Worm (Caenorhabditis elegans): Measurements from ENCODE around the gene F02A9.7.

Gene F02A9.7

ce11 chrIII:9053740-9054252, 21.6 kb downstream of the F02A9.7 start, which contains the start of gene R107.5 (continued):
- TF ChIP-seq Y56A3A.18 (GFP tag; IDR thresholded peaks at IDR 0.05) (peak; percentile 86), ceh-27 (GFP tag; optimal IDR thresholded peaks at IDR 0.05) (peak; percentile 95), madf-6 (GFP tag; IDR thresholded peaks at IDR 0.05) (peak; percentile 79), tbp1 (GFP tag; optimal IDR thresholded peaks at IDR 0.05) (peak; percentile 76), Y79H2A.3 (GFP tag; conservative IDR thresholded peaks at IDR 0.05) (0 out of 2 replicates have a peak, but pooled peaks have one; percentile 21), F39B2.1 (GFP tag; IDR thresholded peaks at IDR 0.05) (no peak), ztf-18 (tag; optimal IDR thresholded peaks at IDR 0.05) (peak; percentile 63), akir-1 (GFP tag; optimal IDR thresholded peaks at IDR 0.05) (peak; percentile 71), ztf-3 (GFP tag; optimal IDR thresholded peaks at IDR 0.05) (peak; percentile 96), T07F8.4 (tag; optimal IDR thresholded peaks at IDR 0.05) (peak; percentile 66), him-1 (tag; optimal IDR thresholded peaks at IDR 0.05) (no peak), B0261.1 (tag; optimal IDR thresholded peaks at IDR 0.05) (peak; percentile 32), hlh-12 (tag; optimal IDR thresholded peaks at IDR 0.05) (no peak), nhr-179 (tag; optimal IDR thresholded peaks at IDR 0.05) (no peak), ccch-3 (GFP tag; optimal IDR thresholded peaks at IDR 0.05) (no peak), cebp-2 (GFP tag; IDR thresholded peaks at IDR 0.05) (peak; percentile 87), zfh-2 (GFP tag; conservative IDR thresholded peaks at IDR 0.05) (peak; percentile 93)

- TF ChIP-seq snpc-1.3 (tag; optimal IDR thresholded peaks at IDR 0.05; ENCODE audit: insufficient read depth) (no peak), tbp1 (GFP tag; optimal IDR thresholded peaks at IDR 0.05) (peak; percentile 11), ama-1 (optimal IDR thresholded peaks at IDR 0.05) (peak; percentile 87), ama-1 (GFP tag; optimal IDR thresholded peaks at IDR 0.05) (no peak), lin-26 (GFP tag; IDR thresholded peaks at IDR 0.05) (peak; percentile 19; the same call in 1 of the 2 replicates)
Observed at ce11 chrIII:9053263-9053662, 22.2 kb downstream of the F02A9.7 start.

ce11 chrIII:9052371-9052978, 23.0 kb downstream of the F02A9.7 start:
- TF ChIP-seq F55B11.4 (tag; optimal IDR thresholded peaks at IDR 0.05; ENCODE audit: borderline replicate concordance, insufficient read depth) (no peak), nfyb-1 (GFP tag; IDR thresholded peaks at IDR 0.05) (peak; percentile 81), zfh-2 (GFP tag; conservative IDR thresholded peaks at IDR 0.05) (peak; percentile 97), tlf-1 (GFP tag; optimal IDR thresholded peaks at IDR 0.05) (no peak), sea-2 (GFP tag; IDR thresholded peaks at IDR 0.05) (no peak), let-607 (tag; optimal IDR thresholded peaks at IDR 0.05) (peak; percentile 25 to 44), B0035.1 (tag; optimal IDR thresholded peaks at IDR 0.05) (peak; percentile 50), rpc-1 (optimal IDR thresholded peaks at IDR 0.05) (no peak), rpc-1 (tag; optimal IDR thresholded peaks at IDR 0.05) (no peak), nhr-80 (tag; optimal IDR thresholded peaks at IDR 0.05) (peak; percentile 49), repo-1 (tag; optimal IDR thresholded peaks at IDR 0.05) (no peak), bed-2 (GFP tag; IDR thresholded peaks at IDR 0.05) (no peak), ets-4 (GFP tag; optimal IDR thresholded peaks at IDR 0.05) (peak; percentile 71), ztf-26 (tag; optimal IDR thresholded peaks at IDR 0.05) (no peak), lin-40 (tag; optimal IDR thresholded peaks at IDR 0.05) (peak; percentile 17), F23B12.7 (tag; optimal IDR thresholded peaks at IDR 0.05; ENCODE audit: insufficient read depth) (peak; percentile 3), tbp1 (GFP tag; optimal IDR thresholded peaks at IDR 0.05) (peak; percentile 36), B0019.2 (GFP tag; conservative IDR thresholded peaks at IDR 0.05) (peak; percentile 59; the same call in 1 of the 2 replicates), lin-26 (GFP tag; IDR thresholded peaks at IDR 0.05) (0 out of 2 replicates have a peak, but pooled peaks have one; percentile 53), Y56A3A.18 (GFP tag; IDR thresholded peaks at IDR 0.05) (peak; percentile 78; the same call in 1 of the 2 replicates), nfya-2 (GFP tag; IDR thresholded peaks at IDR 0.05) (0 out of 2 replicates have a peak, but pooled peaks have one; percentile 44), aptf-3 (GFP tag; IDR thresholded peaks at IDR 0.05) (0 out of 2 replicates have a peak, but pooled peaks have one; percentile 86), ceh-40 (GFP tag; IDR thresholded peaks at IDR 0.05) (peak; percentile 72; the same call in 1 of the 2 replicates), snpc-1.1 (tag; optimal IDR thresholded peaks at IDR 0.05; ENCODE audit: insufficient read depth) (no peak), B0336.3 (GFP tag; IDR thresholded peaks at IDR 0.05) (peak; percentile 58; the same call in 1 of the 2 replicates), F52B5.7 (tag; optimal IDR thresholded peaks at IDR 0.05) (peak; percentile 15), ekl-4 (GFP tag; IDR thresholded peaks at IDR 0.05) (no peak; the same call in 1 of the 2 replicates)

Measured in whole organism, young adult.